Worm (Caenorhabditis elegans): ENCODE results near the gene plpp-1.3.

Gene plpp-1.3

ce11 chrX:10670198-10670597 is 24.9 kb upstream of the plpp-1.3 start:
- TF ChIP-seq F13H6.1 (tag; optimal IDR thresholded peaks at IDR 0.05) (no peak), nhr-6 (tag; optimal IDR thresholded peaks at IDR 0.05) (no peak), gmeb-1 (tag; optimal IDR thresholded peaks at IDR 0.05) (no peak), ztf-11 (tag; optimal IDR thresholded peaks at IDR 0.05) (no peak), unc-62 (GFP tag; optimal IDR thresholded peaks at IDR 0.05) (no peak), mab-5 (tag; optimal IDR thresholded peaks at IDR 0.05) (no peak), unc-55 (GFP tag; optimal IDR thresholded peaks at IDR 0.05) (no peak)

ce11 chrX:10674199-10674598 is 20.9 kb upstream of the plpp-1.3 start, which contains the start of gene F13E6.2:
TSS of gene F13E6.2 (minus strand) at chrX:10674299.
- TF ChIP-seq elt-3 (tag; optimal IDR thresholded peaks at IDR 0.05) (no peak), mbf-1 (tag; optimal IDR thresholded peaks at IDR 0.05) (no peak), nhr-12 (tag; optimal IDR thresholded peaks at IDR 0.05) (no peak), C34F6.9 (tag; optimal IDR thresholded peaks at IDR 0.05) (no peak), nhr-6 (tag; optimal IDR thresholded peaks at IDR 0.05) (no peak), nhr-11 (tag; optimal IDR thresholded peaks at IDR 0.05) (no peak), lin-11 (tag; optimal IDR thresholded peaks at IDR 0.05) (no peak), alr-1 (tag; optimal IDR thresholded peaks at IDR 0.05) (no peak), ztf-11 (tag; optimal IDR thresholded peaks at IDR 0.05) (no peak), R02D3.7 (tag; optimal IDR thresholded peaks at IDR 0.05) (no peak)

ce11 chrX:10675376-10675775 is 19.7 kb upstream of the plpp-1.3 start:
- peak in 1 of 2 experiments; percentile 20 for TF ChIP-seq lsy-2 (tag; optimal IDR thresholded peaks at IDR 0.05)
- TF ChIP-seq lin-13 (GFP tag; optimal IDR thresholded peaks at IDR 0.05) = peak; percentile 14
- no peak for TF ChIP-seq mbf-1 (tag; optimal IDR thresholded peaks at IDR 0.05)

DNA sequence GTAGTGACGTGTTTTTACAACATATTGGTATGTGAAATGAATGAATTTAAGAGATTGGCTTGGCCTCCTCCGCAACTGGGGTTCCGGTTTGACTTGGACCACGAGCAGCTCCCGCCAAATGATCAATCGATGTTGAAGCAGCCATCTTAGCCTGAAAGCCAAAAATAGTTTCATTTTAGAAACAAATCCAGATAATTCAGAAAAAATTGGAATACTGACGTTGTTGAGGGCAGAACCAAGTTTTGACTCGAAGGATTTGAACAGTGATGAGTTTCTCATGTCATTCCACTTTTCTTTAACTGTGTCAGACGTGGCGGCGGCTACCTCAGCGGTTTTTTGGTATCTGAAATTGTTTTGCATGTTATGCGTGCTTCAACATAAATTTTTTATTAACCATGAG is 19.2 kb upstream of the plpp-1.3 start:
- TF ChIP-seq nhr-25 (tag; optimal IDR thresholded peaks at IDR 0.05) (no peak), snpc-4 (tag; optimal IDR thresholded peaks at IDR 0.05) (no peak), aly-2 (tag; optimal IDR thresholded peaks at IDR 0.05) (no peak), F13H6.1 (tag; optimal IDR thresholded peaks at IDR 0.05) (no peak), nhr-237 (tag; optimal IDR thresholded peaks at IDR 0.05) (no peak), Y55F3AM.14 (GFP tag; optimal IDR thresholded peaks at IDR 0.05) (no peak), fos-1 (tag; optimal IDR thresholded peaks at IDR 0.05) (no peak), mab-5 (tag; optimal IDR thresholded peaks at IDR 0.05) (no peak), mdl-1 (tag; optimal IDR thresholded peaks at IDR 0.05) (no peak), nhr-129 (tag; optimal IDR thresholded peaks at IDR 0.05) (no peak), elt-3 (tag; optimal IDR thresholded peaks at IDR 0.05) (no peak), sem-4 (tag; optimal IDR thresholded peaks at IDR 0.05) (no peak), nhr-6 (tag; optimal IDR thresholded peaks at IDR 0.05) (no peak), nhr-10 (tag; optimal IDR thresholded peaks at IDR 0.05) (no peak), skn-1 (tag; optimal IDR thresholded peaks at IDR 0.05) (no peak), nhr-12 (tag; optimal IDR thresholded peaks at IDR 0.05) (no peak)

ce11 chrX:10677009-10677408 is 18.1 kb upstream of the plpp-1.3 start, which contains the start of gene F13E6.1:
TSS of gene F13E6.1 (minus strand) at chrX:10677109.
- TF ChIP-seq peb-1 (tag; optimal IDR thresholded peaks at IDR 0.05) (no peak), ZK546.5 (tag; optimal IDR thresholded peaks at IDR 0.05) (no peak), ceh-82 (tag; optimal IDR thresholded peaks at IDR 0.05) (no peak), nhr-6 (tag; optimal IDR thresholded peaks at IDR 0.05) (no peak), F13H6.1 (tag; optimal IDR thresholded peaks at IDR 0.05) (no peak), elt-3 (tag; optimal IDR thresholded peaks at IDR 0.05) (no peak), nhr-12 (tag; optimal IDR thresholded peaks at IDR 0.05) (no peak), nhr-237 (tag; optimal IDR thresholded peaks at IDR 0.05) (no peak), dmd-4 (tag; optimal IDR thresholded peaks at IDR 0.05) (no peak), ztf-1 (GFP tag; conservative IDR thresholded peaks at IDR 0.05) (no peak), nhr-25 (tag; optimal IDR thresholded peaks at IDR 0.05) (no peak), unc-55 (GFP tag; optimal IDR thresholded peaks at IDR 0.05) (no peak), mab-5 (tag; optimal IDR thresholded peaks at IDR 0.05) (no peak), ama-1 (optimal IDR thresholded peaks at IDR 0.05) (no peak), alr-1 (tag; optimal IDR thresholded peaks at IDR 0.05) (no peak), ztf-4 (tag; optimal IDR thresholded peaks at IDR 0.05) (no peak), unc-39 (tag; optimal IDR thresholded peaks at IDR 0.05) (no peak), snpc-4 (tag; optimal IDR thresholded peaks at IDR 0.05) (no peak), sma-9 (GFP tag; optimal IDR thresholded peaks at IDR 0.05) (no peak), sma-9 (tag; optimal IDR thresholded peaks at IDR 0.05) (no peak), lin-11 (tag; optimal IDR thresholded peaks at IDR 0.05) (no peak)
